Worm (Caenorhabditis elegans) whole organism, L2 larva: ENCODE measurements around the gene str-102.

ENCODE experiments used
- C34F6.9 ChIP-seq: fragments of 150-350 bp; optimal IDR thresholded peaks from 2 replicates; lab custom pipeline; 2014; ENCODE audit warnings: missing biosample characterization, missing genetic modification characterization
- R02D3.7 ChIP-seq: fragments of 150-350 bp; optimal IDR thresholded peaks from 2 replicates; lab custom pipeline; 2014; ENCODE audit warnings: missing biosample characterization, missing genetic modification characterization
- ZK546.5 ChIP-seq: sonication (generic microtip); optimal IDR thresholded peaks from 2 replicates; lab custom pipeline; 2017; ENCODE audit warnings: missing biosample characterization, missing genetic modification characterization
- aly-2 ChIP-seq: fragments of 150-350 bp; optimal IDR thresholded peaks from 2 replicates; lab custom pipeline; 2014; ENCODE audit warnings: missing biosample characterization, missing genetic modification characterization
- ama-1 ChIP-seq: fragments of 150-350 bp; optimal IDR thresholded peaks from 2 replicates; lab custom pipeline; 2018; ENCODE audit warnings: inconsistent platforms
- blmp-1 ChIP-seq: sonication (generic microtip); optimal IDR thresholded peaks from 2 replicates; lab custom pipeline; 2017; ENCODE audit warnings: missing genetic modification characterization, mild to moderate bottlenecking, missing compliant biosample characterization, antibody characterized with exemption, moderate library complexity; ENCODE audit not compliant: insufficient read depth
- ceh-16 ChIP-seq: fragments of 150-350 bp; optimal IDR thresholded peaks from 2 replicates; lab custom pipeline; 2014; ENCODE audit warnings: missing biosample characterization, missing genetic modification characterization
- ceh-82 ChIP-seq: fragments of 150-350 bp; optimal IDR thresholded peaks from 2 replicates; lab custom pipeline; 2014; ENCODE audit warnings: missing biosample characterization, missing genetic modification characterization
- crh-2 ChIP-seq: sonication (generic microtip); optimal IDR thresholded peaks from 2 replicates; lab custom pipeline; 2017; ENCODE audit warnings: missing biosample characterization, missing genetic modification characterization
- dmd-4 ChIP-seq: sonication (generic microtip); optimal IDR thresholded peaks from 2 replicates; lab custom pipeline; 2017; ENCODE audit warnings: missing biosample characterization, missing genetic modification characterization
- egl-27 ChIP-seq: sonication (generic microtip); optimal IDR thresholded peaks from 3 replicates; lab custom pipeline; 2017; ENCODE audit warnings: missing biosample characterization, missing genetic modification reagents, missing genetic modification characterization
- elt-3 ChIP-seq: sonication (generic microtip); optimal IDR thresholded peaks from 2 replicates; lab custom pipeline; 2017; ENCODE audit warnings: missing biosample characterization, missing genetic modification characterization
- fos-1 ChIP-seq: fragments of 150-350 bp; optimal IDR thresholded peaks from 2 replicates; lab custom pipeline; 2014; ENCODE audit warnings: missing biosample characterization, missing genetic modification characterization
- gmeb-1 ChIP-seq: fragments of 150-350 bp; optimal IDR thresholded peaks from 2 replicates; lab custom pipeline; 2014; ENCODE audit warnings: missing biosample characterization, missing genetic modification characterization
- lin-11 ChIP-seq: fragments of 150-350 bp; sonication (generic microtip); optimal IDR thresholded peaks from 2 replicates; lab custom pipeline; 2014; ENCODE audit warnings: missing biosample characterization, missing genetic modification characterization, inconsistent platforms, mixed read lengths
- lin-13 ChIP-seq: fragments of 150-350 bp; optimal IDR thresholded peaks from 2 replicates; lab custom pipeline; 2014; ENCODE audit warnings: missing biosample characterization, missing genetic modification reagents, missing genetic modification characterization
- lin-39 ChIP-seq: fragments of 150-350 bp; optimal IDR thresholded peaks from 2 replicates; lab custom pipeline; 2014; ENCODE audit warnings: missing biosample characterization, missing genetic modification reagents, missing genetic modification characterization
- lsy-2 ChIP-seq, 2 experiments: fragments of 150-350 bp in 1 of 2; sonication (generic microtip) in 1 of 2; optimal IDR thresholded peaks; 2 replicates each; lab custom pipeline; 2014 to 2017; ENCODE audit warnings: missing biosample characterization in 2 of 2, missing genetic modification characterization in 2 of 2
- mab-5 ChIP-seq: fragments of 150-350 bp; optimal IDR thresholded peaks from 2 replicates; lab custom pipeline; 2014; ENCODE audit warnings: missing biosample characterization, missing genetic modification characterization
- mdl-1 ChIP-seq, 2 experiments: fragments of 150-350 bp in 1 of 2; sonication (generic microtip) in 1 of 2; optimal IDR thresholded peaks; 2 replicates each; lab custom pipeline; 2017; ENCODE audit warnings: missing biosample characterization in 2 of 2, missing genetic modification characterization in 2 of 2
- nhr-10 ChIP-seq: sonication (generic microtip); optimal IDR thresholded peaks from 2 replicates; lab custom pipeline; 2017; ENCODE audit warnings: missing biosample characterization, missing genetic modification characterization
- nhr-11 ChIP-seq: fragments of 150-350 bp; optimal IDR thresholded peaks from 2 replicates; lab custom pipeline; 2014; ENCODE audit warnings: missing biosample characterization, missing genetic modification characterization
- nhr-12 ChIP-seq: fragments of 150-350 bp; optimal IDR thresholded peaks from 2 replicates; lab custom pipeline; 2014; ENCODE audit warnings: missing biosample characterization, missing genetic modification characterization
- nhr-129 ChIP-seq: fragments of 150-350 bp; optimal IDR thresholded peaks from 2 replicates; lab custom pipeline; 2014; ENCODE audit warnings: missing biosample characterization, missing genetic modification characterization
- nhr-21 ChIP-seq: fragments of 150-350 bp; optimal IDR thresholded peaks from 2 replicates; lab custom pipeline; 2014; ENCODE audit warnings: missing biosample characterization, missing genetic modification characterization
- nhr-23 ChIP-seq: fragments of 150-350 bp; optimal IDR thresholded peaks from 2 replicates; lab custom pipeline; 2014; ENCODE audit warnings: missing biosample characterization, missing genetic modification reagents, missing genetic modification characterization
- nhr-25 ChIP-seq: fragments of 150-350 bp; sonication (generic microtip); optimal IDR thresholded peaks from 3 replicates; lab custom pipeline; 2014; ENCODE audit warnings: missing biosample characterization, missing genetic modification characterization
- nhr-6 ChIP-seq: fragments of 150-350 bp; optimal IDR thresholded peaks from 2 replicates; lab custom pipeline; 2014; ENCODE audit warnings: missing biosample characterization, missing genetic modification characterization
- nhr-77 ChIP-seq: fragments of 150-350 bp; optimal IDR thresholded peaks from 2 replicates; lab custom pipeline; 2014; ENCODE audit warnings: missing biosample characterization, missing genetic modification characterization
- peb-1 ChIP-seq: fragments of 150-350 bp; optimal IDR thresholded peaks from 2 replicates; lab custom pipeline; 2014; ENCODE audit warnings: missing biosample characterization, missing genetic modification characterization
- sem-4 ChIP-seq: fragments of 150-350 bp; optimal IDR thresholded peaks from 2 replicates; lab custom pipeline; 2014; ENCODE audit warnings: missing biosample characterization, missing genetic modification reagents, missing genetic modification characterization
- skn-1 ChIP-seq: sonication (generic microtip); optimal IDR thresholded peaks from 2 replicates; lab custom pipeline; 2017; ENCODE audit warnings: missing biosample characterization, missing genetic modification characterization
- snpc-4 ChIP-seq: fragments of 150-350 bp; optimal IDR thresholded peaks from 2 replicates; lab custom pipeline; 2014; ENCODE audit warnings: missing biosample characterization, missing genetic modification characterization
- unc-55 ChIP-seq: fragments of 150-350 bp; sonication (generic microtip); optimal IDR thresholded peaks from 3 replicates; lab custom pipeline; 2014; ENCODE audit warnings: missing biosample characterization, missing genetic modification reagents, missing genetic modification characterization
- unc-62 ChIP-seq: fragments of 150-350 bp; optimal IDR thresholded peaks from 2 replicates; lab custom pipeline; 2014; ENCODE audit warnings: missing biosample characterization, missing genetic modification reagents, missing genetic modification characterization
- zag-1 ChIP-seq: fragments of 150-350 bp; optimal IDR thresholded peaks from 2 replicates; lab custom pipeline; 2014; ENCODE audit warnings: missing biosample characterization, missing genetic modification characterization
- ztf-1 ChIP-seq: fragments of 200-800 bp; sonication (Bioruptor generic); conservative IDR thresholded peaks from 2 replicates; pipeline ENCODE4 v1.3.6; 2022; ENCODE audit warnings: missing genetic modification characterization, missing compliant biosample characterization
- ztf-11 ChIP-seq: sonication (generic microtip); optimal IDR thresholded peaks from 2 replicates; lab custom pipeline; 2017; ENCODE audit warnings: missing biosample characterization, missing genetic modification characterization
- ztf-4 ChIP-seq: fragments of 150-350 bp; optimal IDR thresholded peaks from 2 replicates; lab custom pipeline; 2014; ENCODE audit warnings: missing biosample characterization, missing genetic modification characterization

The str-102 gene

ce11 chrV:15380857-15381256 is 4.0 kb upstream of the str-102 start, which contains the start of gene dhs-23:
TSS of gene dhs-23 (plus strand) at chrV:15381219.
- TF ChIP-seq nhr-129 (tag; lab: Kevin White, UChicago), result no peak
- peak; percentile 1 for TF ChIP-seq fos-1

- TF ChIP-seq R02D3.7 (tag; lab: Kevin White, UChicago) (no peak), ztf-11 (tag; lab: Kevin White, UChicago) (no peak), nhr-129 (tag; lab: Kevin White, UChicago) (no peak), fos-1 (no peak), sem-4 (no peak), blmp-1 (tag; lab: Kevin White, UChicago) (no peak), egl-27 (no peak), lsy-2 (tag; optimal IDR thresholded peaks at IDR 0.05; lab: Kevin White, UChicago) (no peak), C34F6.9 (tag; lab: Kevin White, UChicago) (no peak), lin-13 (GFP tag; lab: Kevin White, UChicago) (no peak), nhr-10 (no peak), nhr-23 (tag; lab: Kevin White, UChicago) (no peak), lin-11 (tag; lab: Kevin White, UChicago) (no peak)
These were observed 1.1 kb upstream of the str-102 start, which contains the start of gene str-88 for ce11 chrV:15383739-15384138. TSS of gene str-88 (minus strand) at chrV:15383839.

ce11 chrV:15388820-15389384 is 4.1 kb downstream of the str-102 start, which contains the start of gene srh-170:
TSS of gene srh-170 (minus strand) at chrV:15388870.
- TF ChIP-seq dmd-4, result no peak
- TF ChIP-seq nhr-21 (tag; lab: Kevin White, UChicago), result no peak
- TF ChIP-seq nhr-11, result no peak
- TF ChIP-seq aly-2 (tag; lab: Kevin White, UChicago), result no peak
- TF ChIP-seq egl-27, result no peak
- TF ChIP-seq ceh-82 (tag; lab: Kevin White, UChicago), result no peak
- TF ChIP-seq lin-39 (tag; lab: Kevin White, UChicago), result no peak
- TF ChIP-seq, all 48 proteins: peak for 0

ce11 chrV:15392064-15392463 is 7.2 kb downstream of the str-102 start:
- TF ChIP-seq ama-1 (lab: Kevin White, UChicago), result no peak
- TF ChIP-seq nhr-6 (tag; lab: Kevin White, UChicago), result no peak
- TF ChIP-seq ZK546.5, result no peak
- no peak for TF ChIP-seq mab-5 (tag; lab: Kevin White, UChicago)
- TF ChIP-seq snpc-4 (tag; lab: Kevin White, UChicago), result no peak
- TF ChIP-seq ceh-82 (tag; lab: Kevin White, UChicago), result no peak
- no peak for TF ChIP-seq nhr-25 (tag; lab: Kevin White, UChicago)
- TF ChIP-seq zag-1 (tag; lab: Kevin White, UChicago), result no peak
- TF ChIP-seq lin-11 (tag; lab: Kevin White, UChicago), result no peak
- TF ChIP-seq peb-1 (tag; lab: Kevin White, UChicago), result no peak
- TF ChIP-seq ztf-11 (tag; lab: Kevin White, UChicago), result no peak
- TF ChIP-seq sem-4, result no peak

- TF ChIP-seq lsy-2 (tag; optimal IDR thresholded peaks at IDR 0.05; lab: Kevin White, UChicago) (peak in 1 of 2 experiments; percentile 23), elt-3 (no peak), ztf-1 (GFP tag; lab: Robert Waterston, UW) (no peak), aly-2 (tag; lab: Kevin White, UChicago) (no peak), ceh-16 (tag; lab: Kevin White, UChicago) (no peak), fos-1 (no peak), gmeb-1 (tag; lab: Kevin White, UChicago) (peak; percentile 68), ceh-82 (tag; lab: Kevin White, UChicago) (no peak), nhr-25 (tag; lab: Kevin White, UChicago) (no peak), lin-13 (GFP tag; lab: Kevin White, UChicago) (peak; percentile 28), skn-1 (tag; lab: Kevin White, UChicago) (no peak), nhr-21 (tag; lab: Kevin White, UChicago) (no peak), egl-27 (no peak), crh-2 (tag; lab: Kevin White, UChicago) (no peak), ztf-4 (tag; lab: Kevin White, UChicago) (no peak), unc-62 (no peak), ztf-11 (tag; lab: Kevin White, UChicago) (no peak), unc-55 (peak; percentile 5), dmd-4 (no peak), nhr-11 (no peak), nhr-12 (no peak), snpc-4 (tag; lab: Kevin White, UChicago) (no peak), nhr-6 (tag; lab: Kevin White, UChicago) (no peak), nhr-77 (tag; lab: Kevin White, UChicago) (no peak), zag-1 (tag; lab: Kevin White, UChicago) (no peak), mab-5 (tag; lab: Kevin White, UChicago) (no peak), lin-39 (tag; lab: Kevin White, UChicago) (no peak), nhr-129 (tag; lab: Kevin White, UChicago) (no peak), mdl-1 (tag; optimal IDR thresholded peaks at IDR 0.05; lab: Kevin White, UChicago) (no peak)
These were observed 10.1 kb downstream of the str-102 start, which contains the start of gene T06E6.1 for ce11 chrV:15394906-15395305. TSS of gene T06E6.1 (minus strand) at chrV:15394961.
